Fruit fly (Drosophila melanogaster): ENCODE measurements around the gene CG3226.

Gene CG3226

DNA sequence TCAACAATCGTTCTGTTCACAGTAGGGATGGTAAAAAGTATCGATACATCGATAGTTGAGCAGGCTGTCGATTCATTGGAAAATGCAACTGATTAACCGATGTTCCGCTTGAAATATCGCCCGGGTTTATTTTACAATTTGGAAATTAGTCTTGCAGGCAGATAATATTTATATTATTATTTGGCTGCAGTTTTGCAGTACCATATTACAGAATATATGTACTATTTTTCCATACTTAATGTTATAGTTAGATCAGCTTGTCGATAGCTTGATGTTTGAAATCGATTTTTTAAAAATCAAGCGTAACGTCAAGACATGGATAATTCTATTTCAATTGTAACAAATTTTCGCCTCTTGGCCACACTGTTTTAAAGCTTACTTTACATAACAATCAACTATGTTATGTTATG, 40.9 kb upstream of the CG3226 start, which contains the start of gene CG14442 (continued):
- TF ChIP-seq Mad (GFP tag; optimal IDR thresholded peaks at IDR 0.05) (peak; percentile 26), sim (GFP tag; IDR thresholded peaks at IDR 0.05) (no peak), crol (GFP tag; IDR thresholded peaks at IDR 0.05) (no peak), chinmo (GFP tag; IDR thresholded peaks at IDR 0.05; ENCODE audit: partially characterized antibody) (peak; percentile 83), CG6272 (GFP tag; IDR thresholded peaks at IDR 0.05) (no peak), CG32532 (GFP tag; IDR thresholded peaks at IDR 0.05) (no peak), CG17361 (GFP tag; IDR thresholded peaks at IDR 0.05) (peak; percentile 45; the same call in 1 of the 3 replicates), CG7556 (GFP tag; optimal IDR thresholded peaks at IDR 0.05) (peak; percentile 12), CG8281 (tag; optimal IDR thresholded peaks at IDR 0.05) (no peak), HLH4C (GFP tag; IDR thresholded peaks at IDR 0.05; ENCODE audit: partially characterized antibody) (peak; percentile 94), disco-r (GFP tag; optimal IDR thresholded peaks at IDR 0.05) (no peak), caup (GFP tag; optimal IDR thresholded peaks at IDR 0.05; ENCODE audit: severe bottlenecking) (peak; percentile 38), salm (tag; optimal IDR thresholded peaks at IDR 0.05) (peak; percentile 21), Hr3 (GFP tag; optimal IDR thresholded peaks at IDR 0.05) (no peak), Blimp-1 (GFP tag; optimal IDR thresholded peaks at IDR 0.05) (no peak), CG14441 (GFP tag; IDR thresholded peaks at IDR 0.05) (peak; percentile 70), CG12744 (GFP tag; optimal IDR thresholded peaks at IDR 0.05) (peak; percentile 17), bbx (GFP tag; IDR thresholded peaks at IDR 0.05; ENCODE audit: partially characterized antibody) (peak; percentile 91), Bgb (GFP tag; IDR thresholded peaks at IDR 0.05; ENCODE audit: partially characterized antibody) (peak; percentile 93), E2f2 (GFP tag; IDR thresholded peaks at IDR 0.05) (peak; percentile 70), gsb-n (tag; optimal IDR thresholded peaks at IDR 0.05) (peak; percentile 68), Asciz (GFP tag; optimal IDR thresholded peaks at IDR 0.05) (no peak), Kr (GFP tag; optimal IDR thresholded peaks at IDR 0.05) (no peak), Hr78 (GFP tag; optimal IDR thresholded peaks at IDR 0.05) (no peak), CG3995 (GFP tag; optimal IDR thresholded peaks at IDR 0.05) (peak; percentile 45), CG10431 (GFP tag; optimal IDR thresholded peaks at IDR 0.05) (no peak), CG1602 (GFP tag; optimal IDR thresholded peaks at IDR 0.05) (peak; percentile 22), CG3065 (GFP tag; optimal IDR thresholded peaks at IDR 0.05) (no peak), Dll (GFP tag; IDR thresholded peaks at IDR 0.05; ENCODE audit: partially characterized antibody) (peak; percentile 95), NfI (GFP tag; optimal IDR thresholded peaks at IDR 0.05) (peak; percentile 8), Drgx (GFP tag; IDR thresholded peaks at IDR 0.05) (no peak), Doc2 (GFP tag; IDR thresholded peaks at IDR 0.05) (no peak), CG9797 (GFP tag; optimal IDR thresholded peaks at IDR 0.05) (peak; percentile 40), CG3407 (GFP tag; optimal IDR thresholded peaks at IDR 0.05) (no peak), D19A (tag; optimal IDR thresholded peaks at IDR 0.05) (no peak), NC2α (GFP tag; optimal IDR thresholded peaks at IDR 0.05) (no peak), NFAT (GFP tag; IDR thresholded peaks at IDR 0.05) (peak; percentile 22; the same call in 1 of the 2 replicates), sens-2 (GFP tag; IDR thresholded peaks at IDR 0.05) (no peak), CG31224 (GFP tag; IDR thresholded peaks at IDR 0.05) (peak; percentile 11; the same call in 1 of the 2 replicates), ranshi (GFP tag; IDR thresholded peaks at IDR 0.05) (no peak), CG17359 (tag; optimal IDR thresholded peaks at IDR 0.05) (no peak), sens (GFP tag) (peak; percentile 84), odd (GFP tag; optimal IDR thresholded peaks at IDR 0.05) (no peak), CG10321 (GFP tag; IDR thresholded peaks at IDR 0.05) (no peak), Pdp1 (GFP tag; optimal IDR thresholded peaks at IDR 0.05) (peak; percentile 33 to 89), CG8359 (GFP tag; optimal IDR thresholded peaks at IDR 0.05; ENCODE audit: borderline replicate concordance) (no peak), CG7786 (GFP tag; optimal IDR thresholded peaks at IDR 0.05) (no peak), tap (tag; optimal IDR thresholded peaks at IDR 0.05) (no peak), CG8388 (GFP tag; optimal IDR thresholded peaks at IDR 0.05) (no peak), CG10462 (GFP tag; optimal IDR thresholded peaks at IDR 0.05) (no peak), br (optimal IDR thresholded peaks at IDR 0.05) (no peak)

Data from whole organism, embryonic.